Fruit fly (Drosophila melanogaster) whole organism, wandering third instar larva: ENCODE results near the gene Kal1.

Experiments used
- Abd-B ChIP-seq: fragments of >200 bp; optimal IDR thresholded peaks from 2 replicates; lab custom pipeline; 2017; ENCODE audit warnings: missing biosample characterization, missing genetic modification characterization
- CG32264 ChIP-seq: fragments of 200-800 bp; sonication (Bioruptor generic); optimal IDR thresholded peaks from 2 replicates; lab custom pipeline; 2016; ENCODE audit warnings: missing biosample characterization, missing genetic modification characterization
- CG9705 ChIP-seq: fragments of 200-800 bp; sonication (Bioruptor generic); optimal IDR thresholded peaks from 2 replicates; lab custom pipeline; 2018; ENCODE audit warnings: missing biosample characterization, mild to moderate bottlenecking, missing genetic modification characterization
- CrebA ChIP-seq: fragments of 200-800 bp; sonication (Bioruptor generic); optimal IDR thresholded peaks from 2 replicates; lab custom pipeline; 2016; ENCODE audit warnings: missing biosample characterization, mild to moderate bottlenecking, missing genetic modification characterization, borderline replicate concordance
- Dfd ChIP-seq: fragments of >200 bp; optimal IDR thresholded peaks from 2 replicates; lab custom pipeline; 2017; ENCODE audit warnings: missing biosample characterization, missing genetic modification characterization
- Dif ChIP-seq: fragments of 200-275, 200-300 bp; sonication (Bioruptor generic); optimal IDR thresholded peaks from 2 replicates; lab custom pipeline; 2018; ENCODE audit warnings: missing biosample characterization, missing genetic modification characterization; ENCODE audit not compliant: partially characterized antibody
- GATAd ChIP-seq: sonication (Bioruptor generic); optimal IDR thresholded peaks from 2 replicates; lab custom pipeline; 2016; ENCODE audit warnings: missing biosample characterization, missing genetic modification characterization
- HLH106 ChIP-seq: fragments of 200-800 bp; optimal IDR thresholded peaks from 3 replicates; lab custom pipeline; 2019; ENCODE audit warnings: missing biosample characterization, mild to moderate bottlenecking, missing genetic modification characterization, moderate library complexity
- Hnf4 ChIP-seq: fragments of 200-800 bp; sonication (Bioruptor generic); optimal IDR thresholded peaks from 2 replicates; lab custom pipeline; 2016; ENCODE audit warnings: missing biosample characterization, mild to moderate bottlenecking, missing genetic modification characterization
- Hr78 ChIP-seq: fragments of >200 bp; optimal IDR thresholded peaks from 2 replicates; lab custom pipeline; 2017; ENCODE audit warnings: missing biosample characterization, missing genetic modification characterization
- Hr83 ChIP-seq: fragments of 200-300 bp; sonication (Bioruptor generic); optimal IDR thresholded peaks from 2 replicates; lab custom pipeline; 2016; ENCODE audit warnings: missing biosample characterization, mild to moderate bottlenecking, missing genetic modification characterization, moderate library complexity; ENCODE audit not compliant: poor library complexity, severe bottlenecking
- Jra ChIP-seq: sonication (Bioruptor generic); optimal IDR thresholded peaks from 2 replicates; lab custom pipeline; 2016; ENCODE audit warnings: missing biosample characterization, missing genetic modification characterization
- Mio ChIP-seq: sonication (Bioruptor generic); optimal IDR thresholded peaks from 2 replicates; lab custom pipeline; 2016; ENCODE audit warnings: missing biosample characterization, missing genetic modification characterization
- Myc ChIP-seq: fragments of >200 bp; optimal IDR thresholded peaks from 2 replicates; lab custom pipeline; 2017
- N ChIP-seq: fragments of >200 bp; optimal IDR thresholded peaks from 2 replicates; lab custom pipeline; 2018; ENCODE audit warnings: missing biosample characterization, missing external identifiers, missing genetic modification characterization
- OdsH ChIP-seq: fragments of 200-800 bp; sonication (Bioruptor generic); optimal IDR thresholded peaks from 2 replicates; lab custom pipeline; 2016; ENCODE audit warnings: missing biosample characterization, mild to moderate bottlenecking, missing genetic modification characterization
- Rel ChIP-seq, 2 experiments: fragments of 200-800 bp; sonication (Bioruptor generic) in 1 of 2; optimal IDR thresholded peaks; 2 replicates in 1 of 2; 3 replicates in 1 of 2; lab custom pipeline; 2016 to 2019; ENCODE audit warnings: mild to moderate bottlenecking in 2 of 2, missing biosample characterization in 2 of 2, missing genetic modification characterization in 2 of 2, moderate library complexity in 1 of 2
- Sp1 ChIP-seq: fragments of 200-800 bp; sonication (Bioruptor generic); optimal IDR thresholded peaks from 3 replicates; lab custom pipeline; 2019; ENCODE audit warnings: missing biosample characterization, mild to moderate bottlenecking, missing genetic modification characterization, moderate library complexity
- Vsx2 ChIP-seq: fragments of 200-300, 225-300 bp; sonication (Bioruptor generic); optimal IDR thresholded peaks from 2 replicates; lab custom pipeline; 2018; ENCODE audit warnings: missing biosample characterization, missing genetic modification characterization; ENCODE audit not compliant: partially characterized antibody
- br ChIP-seq: fragments of 200-800 bp; sonication (Bioruptor generic); optimal IDR thresholded peaks from 2 replicates; lab custom pipeline; 2016; ENCODE audit warnings: missing biosample characterization, missing genetic modification characterization
- brk ChIP-seq: fragments of 200-800 bp; sonication (Bioruptor generic); optimal IDR thresholded peaks from 2 replicates; lab custom pipeline; 2016; ENCODE audit warnings: missing biosample characterization, mild to moderate bottlenecking, missing genetic modification characterization
- dl ChIP-seq, 2 experiments: fragments of 175-275, 200-275 bp in 1 of 2; fragments of 200-275 bp in 1 of 2; sonication (Bioruptor generic); optimal IDR thresholded peaks; lab custom pipeline; 2018; ENCODE audit warnings: mild to moderate bottlenecking in 2 of 2, missing biosample characterization in 2 of 2, missing genetic modification characterization in 2 of 2, moderate library complexity in 2 of 2; ENCODE audit not compliant: partially characterized antibody in 2 of 2, insufficient read depth in 1 of 2
- dmrt93B ChIP-seq: fragments of 200-800 bp; sonication (Bioruptor generic); optimal IDR thresholded peaks from 2 replicates; lab custom pipeline; 2018; ENCODE audit warnings: missing biosample characterization, mild to moderate bottlenecking, missing genetic modification characterization
- dsf ChIP-seq: sonication (Bioruptor generic); optimal IDR thresholded peaks from 2 replicates; lab custom pipeline; 2016; ENCODE audit warnings: missing biosample characterization, missing genetic modification characterization, borderline replicate concordance
- ey ChIP-seq: fragments of 200-800 bp; sonication (Bioruptor generic); optimal IDR thresholded peaks from 2 replicates; lab custom pipeline; 2016; ENCODE audit warnings: missing biosample characterization, missing genetic modification characterization
- foxo ChIP-seq, 2 experiments: fragments of 200-800 bp; sonication (Bioruptor generic); optimal IDR thresholded peaks; 2 replicates in 1 of 2; 3 replicates in 1 of 2; lab custom pipeline; 2016 to 2017; ENCODE audit warnings: missing biosample characterization in 2 of 2, missing genetic modification characterization in 2 of 2
- fru ChIP-seq: fragments of 200-800 bp; sonication (Bioruptor generic); optimal IDR thresholded peaks from 3 replicates; lab custom pipeline; 2016; ENCODE audit warnings: missing biosample characterization, mild to moderate bottlenecking, missing genetic modification characterization
- h ChIP-seq: fragments of 200-800 bp; sonication (Bioruptor generic); optimal IDR thresholded peaks from 3 replicates; lab custom pipeline; 2016; ENCODE audit warnings: missing biosample characterization, mild to moderate bottlenecking, missing genetic modification characterization
- jim ChIP-seq: fragments of 175-275, 200-325 bp; sonication (Bioruptor generic); optimal IDR thresholded peaks from 2 replicates; lab custom pipeline; 2016; ENCODE audit warnings: missing biosample characterization, mild to moderate bottlenecking, missing genetic modification characterization
- lola ChIP-seq: fragments of >200 bp; optimal IDR thresholded peaks from 2 replicates; lab custom pipeline; 2017; ENCODE audit warnings: missing biosample characterization, missing genetic modification characterization
- pan ChIP-seq: fragments of >200 bp; optimal IDR thresholded peaks from 2 replicates; lab custom pipeline; 2017
- psq ChIP-seq: fragments of 200-800 bp; sonication (Bioruptor generic); optimal IDR thresholded peaks from 3 replicates; lab custom pipeline; 2017; ENCODE audit warnings: missing biosample characterization, mild to moderate bottlenecking, missing genetic modification characterization, moderate library complexity
- rgr ChIP-seq: fragments of 200-800 bp; sonication (Bioruptor generic); optimal IDR thresholded peaks from 3 replicates; lab custom pipeline; 2016; ENCODE audit warnings: missing biosample characterization, mild to moderate bottlenecking, missing genetic modification characterization
- sage ChIP-seq: fragments of 200-800 bp; sonication (Bioruptor generic); optimal IDR thresholded peaks from 2 replicates; lab custom pipeline; 2016; ENCODE audit warnings: missing biosample characterization, mild to moderate bottlenecking, missing genetic modification characterization
- sv ChIP-seq: fragments of 200-800 bp; sonication (Bioruptor generic); optimal IDR thresholded peaks from 3 replicates; lab custom pipeline; 2016; ENCODE audit warnings: missing biosample characterization, missing genetic modification characterization
- tai ChIP-seq: sonication (Bioruptor generic); optimal IDR thresholded peaks from 2 replicates; lab custom pipeline; 2016; ENCODE audit warnings: missing biosample characterization, missing genetic modification characterization
- usp ChIP-seq: fragments of >200 bp; optimal IDR thresholded peaks from 2 replicates; lab custom pipeline; 2017; ENCODE audit warnings: missing biosample characterization, missing genetic modification characterization
- woc ChIP-seq: sonication (Bioruptor generic); optimal IDR thresholded peaks from 2 replicates; lab custom pipeline; 2016; ENCODE audit warnings: missing biosample characterization, mild to moderate bottlenecking, missing genetic modification characterization

Gene Kal1

dm6 chr3R:24108902-24109389 is 32.2 kb upstream of the Kal1 start, which contains the start of the genes eIF4EHP and CG18428 (continued):
- TF ChIP-seq Jra (GFP tag; lab: Kevin White, UChicago) (peak; percentile 82), dmrt93B (GFP tag; lab: Kevin White, UChicago) (peak; percentile 99), usp (GFP tag; lab: Kevin White, UChicago) (no peak), Hr78 (GFP tag; lab: Kevin White, UChicago) (no peak), Dfd (GFP tag; lab: Kevin White, UChicago) (peak; percentile 98), pan (lab: Kevin White, UChicago) (peak; percentile 84), OdsH (GFP tag; lab: Kevin White, UChicago) (peak; percentile 99), CrebA (GFP tag; lab: Kevin White, UChicago) (no peak), Dif (GFP tag; lab: Kevin White, UChicago) (peak; percentile 34), jim (peak; percentile 30)

- TF ChIP-seq Myc (lab: Kevin White, UChicago): peak; percentile 60
- TF ChIP-seq Mio (GFP tag; lab: Kevin White, UChicago): no peak
- peak; percentile 44 for TF ChIP-seq ey
- TF ChIP-seq Dif (GFP tag; lab: Kevin White, UChicago): peak; percentile 16
- peak; percentile 49 for TF ChIP-seq Hnf4 (GFP tag; lab: Kevin White, UChicago)
- peak; percentile 34 for TF ChIP-seq CG32264 (GFP tag; lab: Kevin White, UChicago)
- peak; percentile 58 for TF ChIP-seq psq (GFP tag; lab: Kevin White, UChicago)
- TF ChIP-seq woc (GFP tag; lab: Kevin White, UChicago): peak; percentile 56
- TF ChIP-seq brk (GFP tag; lab: Kevin White, UChicago): peak; percentile 80
- no peak for TF ChIP-seq dl (GFP tag; optimal IDR thresholded peaks at IDR 0.05; lab: Kevin White, UChicago; ENCODE audit: insufficient read depth in 1 of 2, partially characterized antibody in 2 of 2)
- peak; percentile 69 for TF ChIP-seq sage (GFP tag; lab: Kevin White, UChicago)
- no peak for TF ChIP-seq Dfd (GFP tag; lab: Kevin White, UChicago)
- peak; percentile 50 for TF ChIP-seq OdsH (GFP tag; lab: Kevin White, UChicago)
- TF ChIP-seq HLH106 (tag; lab: Kevin White, UChicago): peak; percentile 67
- no peak for TF ChIP-seq lola
- TF ChIP-seq fru (GFP tag; lab: Kevin White, UChicago): peak; percentile 63
- peak; percentile 59 for TF ChIP-seq rgr (GFP tag; lab: Kevin White, UChicago)
- TF ChIP-seq br (GFP tag; lab: Kevin White, UChicago): peak; percentile 53
- peak; percentile 69 for TF ChIP-seq h (GFP tag; lab: Kevin White, UChicago)
- TF ChIP-seq Sp1 (GFP tag; lab: Kevin White, UChicago): peak; percentile 66
- TF ChIP-seq dsf: no peak
- no peak for TF ChIP-seq usp (GFP tag; lab: Kevin White, UChicago)
- TF ChIP-seq jim: no peak
- peak; percentile 55 for TF ChIP-seq sv (GFP tag; lab: Kevin White, UChicago)
- no peak for TF ChIP-seq Hr78 (GFP tag; lab: Kevin White, UChicago)
- TF ChIP-seq Abd-B (GFP tag; lab: Kevin White, UChicago): no peak
- TF ChIP-seq pan (lab: Kevin White, UChicago): no peak
- no peak for TF ChIP-seq N (GFP tag; lab: Kevin White, UChicago)
- peak; percentile 37 for TF ChIP-seq Rel (GFP tag; optimal IDR thresholded peaks at IDR 0.05; lab: Kevin White, UChicago)
- TF ChIP-seq Rel (tag; optimal IDR thresholded peaks at IDR 0.05; lab: Kevin White, UChicago): peak; percentile 6
- peak in 1 of 2 experiments; percentile 77 for TF ChIP-seq foxo (GFP tag; optimal IDR thresholded peaks at IDR 0.05; lab: Kevin White, UChicago)
- peak; percentile 16 for TF ChIP-seq Jra (GFP tag; lab: Kevin White, UChicago)
- TF ChIP-seq CrebA (GFP tag; lab: Kevin White, UChicago): no peak
- no peak for TF ChIP-seq dmrt93B (GFP tag; lab: Kevin White, UChicago)
- no peak for TF ChIP-seq GATAd (GFP tag; lab: Kevin White, UChicago)
- TF ChIP-seq CG9705 (GFP tag; lab: Kevin White, UChicago): no peak
- TF ChIP-seq Hr83 (GFP tag; lab: Kevin White, UChicago): peak; percentile 2
- TF ChIP-seq Vsx2 (GFP tag; lab: Kevin White, UChicago): no peak
- TF ChIP-seq tai (GFP tag; lab: Kevin White, UChicago): no peak
Measured at dm6 chr3R:24112320-24113069, 28.7 kb upstream of the Kal1 start, which contains the start of gene CG13605. Gene CG13605, minus strand, starts transcription at chr3R:24112389.
